Worm (Caenorhabditis elegans): ENCODE results near the gene F40G12.10.

- no peak for TF ChIP-seq unc-62 (GFP tag; optimal IDR thresholded peaks at IDR 0.05)
- no peak for TF ChIP-seq nhr-12 (tag; optimal IDR thresholded peaks at IDR 0.05)
- no peak for TF ChIP-seq ztf-11 (tag; optimal IDR thresholded peaks at IDR 0.05)
- no peak for TF ChIP-seq nhr-6 (tag; optimal IDR thresholded peaks at IDR 0.05)
- no peak for TF ChIP-seq egl-27 (tag; optimal IDR thresholded peaks at IDR 0.05)
- TF ChIP-seq F13H6.1 (tag; optimal IDR thresholded peaks at IDR 0.05), result no peak
- no peak for TF ChIP-seq blmp-1 (tag; optimal IDR thresholded peaks at IDR 0.05; ENCODE audit: insufficient read depth)
- no peak for TF ChIP-seq snpc-4 (tag; optimal IDR thresholded peaks at IDR 0.05)
- TF ChIP-seq fos-1 (tag; optimal IDR thresholded peaks at IDR 0.05), result no peak
- TF ChIP-seq gmeb-1 (tag; optimal IDR thresholded peaks at IDR 0.05), result no peak
- TF ChIP-seq ama-1 (optimal IDR thresholded peaks at IDR 0.05), result no peak
- no peak for TF ChIP-seq ceh-82 (tag; optimal IDR thresholded peaks at IDR 0.05)
- no peak for TF ChIP-seq lin-11 (tag; optimal IDR thresholded peaks at IDR 0.05)
- TF ChIP-seq ZK546.5 (tag; optimal IDR thresholded peaks at IDR 0.05), result no peak
These were observed 47.4 kb upstream of the F40G12.10 start, which contains the start of gene ent-3 for ce11 chrV:14235942-14236341.
